Worm (Caenorhabditis elegans): ENCODE data around the gene ucp-4.

ucp-4 gene

DNA sequence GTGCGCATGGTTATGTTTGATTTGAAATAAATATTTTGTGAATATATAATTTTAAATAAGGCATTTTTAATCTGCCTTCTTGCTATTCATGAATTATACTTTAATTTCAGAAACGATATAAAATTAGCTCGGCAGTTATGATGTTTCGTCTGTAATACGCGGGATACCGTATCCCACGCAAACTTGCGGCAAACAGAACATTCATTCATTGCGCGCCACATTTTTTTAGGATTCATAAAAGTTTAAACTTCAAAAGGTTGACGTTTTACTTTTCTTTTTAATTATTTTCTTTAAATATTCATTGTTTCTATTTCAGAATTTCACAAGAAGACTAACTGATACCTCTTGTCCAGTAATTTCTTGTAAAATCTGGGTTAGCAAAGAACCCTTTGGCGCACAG is 11.2 kb upstream of the ucp-4 start, which contains the start of gene tag-153:
Gene tag-153 (plus strand): TSS at position 200 of the 400 bp plus-strand sequence.
- TF ChIP-seq ceh-19 (GFP tag; optimal IDR thresholded peaks at IDR 0.05) (no peak), mec-3 (tag; optimal IDR thresholded peaks at IDR 0.05; ENCODE audit: borderline replicate concordance) (no peak), ceh-2 (tag; optimal IDR thresholded peaks at IDR 0.05) (no peak), madf-2 (tag; optimal IDR thresholded peaks at IDR 0.05) (no peak), dve-1 (tag; optimal IDR thresholded peaks at IDR 0.05) (no peak), lin-11 (tag; optimal IDR thresholded peaks at IDR 0.05) (no peak), ceh-34 (tag; optimal IDR thresholded peaks at IDR 0.05) (no peak), ceh-30 (tag; optimal IDR thresholded peaks at IDR 0.05) (no peak), nfya-1 (tag; optimal IDR thresholded peaks at IDR 0.05) (no peak)

DNA sequence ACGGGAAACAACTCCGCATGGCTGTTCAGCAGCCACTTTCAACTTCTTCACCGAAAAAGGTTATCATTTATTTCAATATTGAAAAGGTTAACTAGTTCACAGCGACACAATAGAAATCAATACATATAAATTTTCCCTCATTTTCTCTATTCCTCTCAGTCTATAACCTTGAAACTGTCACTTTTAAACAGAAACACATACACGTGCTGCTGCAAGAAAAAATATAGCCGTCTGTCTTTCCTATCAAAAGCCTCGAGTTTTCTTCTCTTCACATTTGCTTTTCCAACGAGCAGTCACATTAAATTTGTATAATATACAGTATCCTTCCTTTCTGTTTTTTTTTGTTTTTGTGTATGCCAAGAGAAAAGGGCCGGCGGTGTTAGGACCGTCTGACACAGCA is 9.9 kb upstream of the ucp-4 start:
- TF ChIP-seq sox-4 (tag; optimal IDR thresholded peaks at IDR 0.05) (no peak), ceh-2 (tag; optimal IDR thresholded peaks at IDR 0.05) (no peak), unc-3 (GFP tag; conservative IDR thresholded peaks at IDR 0.05) (no peak), unc-3 (tag; optimal IDR thresholded peaks at IDR 0.05) (no peak), pag-3 (tag; optimal IDR thresholded peaks at IDR 0.05; ENCODE audit: borderline replicate concordance) (no peak), ceh-22 (tag; optimal IDR thresholded peaks at IDR 0.05) (no peak), sox-2 (GFP tag; IDR thresholded peaks at IDR 0.05) (no peak), elt-2 (tag; optimal IDR thresholded peaks at IDR 0.05) (no peak), hlh-6 (tag; optimal IDR thresholded peaks at IDR 0.05) (no peak), ceh-30 (tag; optimal IDR thresholded peaks at IDR 0.05) (no peak), npax-4 (tag; optimal IDR thresholded peaks at IDR 0.05) (no peak), K09A11.1 (tag; optimal IDR thresholded peaks at IDR 0.05; ENCODE audit: insufficient read depth) (no peak), ahr-1 (tag; optimal IDR thresholded peaks at IDR 0.05) (no peak)

DNA sequence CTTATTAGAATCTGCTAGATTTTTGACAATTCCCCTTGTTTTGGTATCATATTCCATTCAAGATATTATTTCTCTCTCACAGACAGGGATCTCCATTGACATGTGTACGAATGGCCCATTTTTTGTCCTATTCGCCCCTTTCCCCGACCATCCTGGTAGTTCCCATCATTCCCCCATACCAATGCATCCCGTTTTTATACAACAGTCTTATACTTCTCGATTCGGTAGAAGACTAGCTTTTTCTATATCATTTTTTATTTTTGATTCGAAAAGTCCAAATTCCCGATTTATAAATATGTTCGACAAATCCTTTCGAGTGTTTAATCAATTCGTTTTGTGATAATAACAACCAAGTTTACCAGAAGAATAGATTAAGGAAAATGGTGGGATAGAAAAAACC is 7.2 kb upstream of the ucp-4 start:
- TF ChIP-seq Y22D7AL.16 (tag; optimal IDR thresholded peaks at IDR 0.05) (no peak), ceh-45 (GFP tag; IDR thresholded peaks at IDR 0.05) (no peak), F13H6.1 (tag; optimal IDR thresholded peaks at IDR 0.05) (no peak), ahr-1 (tag; optimal IDR thresholded peaks at IDR 0.05) (no peak), ceh-18 (tag; optimal IDR thresholded peaks at IDR 0.05) (no peak), pat-9 (tag; optimal IDR thresholded peaks at IDR 0.05) (no peak), elt-4 (tag; optimal IDR thresholded peaks at IDR 0.05) (no peak), fkh-10 (GFP tag; optimal IDR thresholded peaks at IDR 0.05) (no peak), hlh-6 (tag; optimal IDR thresholded peaks at IDR 0.05) (no peak), unc-86 (tag; optimal IDR thresholded peaks at IDR 0.05) (no peak), dmd-4 (tag; optimal IDR thresholded peaks at IDR 0.05; ENCODE audit: borderline replicate concordance) (no peak), pqm-1 (tag; optimal IDR thresholded peaks at IDR 0.05) (no peak), ceh-14 (tag; optimal IDR thresholded peaks at IDR 0.05) (no peak), unc-55 (GFP tag; optimal IDR thresholded peaks at IDR 0.05) (no peak)

DNA sequence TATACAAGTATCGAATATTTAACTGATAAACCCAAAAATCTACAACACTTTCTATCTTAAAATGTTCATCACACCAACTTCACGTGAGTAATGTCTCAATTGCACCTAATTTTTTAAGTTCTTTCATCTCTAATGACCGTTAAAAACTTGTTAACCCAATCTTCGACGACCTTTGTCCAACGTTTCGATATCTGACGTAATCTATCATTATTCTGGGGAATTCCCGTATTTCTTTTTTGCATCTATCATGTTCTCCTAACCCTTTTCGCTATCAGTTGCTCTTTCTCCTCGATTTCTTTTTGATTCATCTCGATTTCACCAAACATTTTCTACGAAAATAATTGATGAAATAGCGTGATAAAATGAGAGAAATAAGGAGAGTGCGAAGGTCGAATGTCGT is 6.4 kb upstream of the ucp-4 start:
- TF ChIP-seq syd-9 (tag; optimal IDR thresholded peaks at IDR 0.05) (no peak), ceh-2 (tag; optimal IDR thresholded peaks at IDR 0.05) (no peak), fkh-6 (tag; optimal IDR thresholded peaks at IDR 0.05) (no peak), tbx-2 (tag; optimal IDR thresholded peaks at IDR 0.05) (no peak), ceh-30 (tag; optimal IDR thresholded peaks at IDR 0.05) (no peak), ztf-16 (tag; optimal IDR thresholded peaks at IDR 0.05) (no peak), pax-1 (tag; optimal IDR thresholded peaks at IDR 0.05) (no peak), hlh-6 (tag; optimal IDR thresholded peaks at IDR 0.05) (no peak), unc-3 (GFP tag; conservative IDR thresholded peaks at IDR 0.05) (no peak), unc-3 (tag; optimal IDR thresholded peaks at IDR 0.05) (no peak), che-1 (tag; optimal IDR thresholded peaks at IDR 0.05) (no peak), lim-6 (tag; optimal IDR thresholded peaks at IDR 0.05) (no peak), mec-3 (tag; optimal IDR thresholded peaks at IDR 0.05; ENCODE audit: borderline replicate concordance) (no peak), nhr-232 (tag; optimal IDR thresholded peaks at IDR 0.05) (no peak), ttx-3 (tag; optimal IDR thresholded peaks at IDR 0.05) (no peak), elt-4 (tag; optimal IDR thresholded peaks at IDR 0.05) (no peak), ceh-14 (tag; optimal IDR thresholded peaks at IDR 0.05) (no peak), ceh-48 (tag; optimal IDR thresholded peaks at IDR 0.05) (no peak), unc-86 (tag; optimal IDR thresholded peaks at IDR 0.05) (no peak)

Measured in whole organism, late embryonic.